Worm (Caenorhabditis elegans): ENCODE measurements around the gene F44E5.17.

Gene F44E5.17

DNA sequence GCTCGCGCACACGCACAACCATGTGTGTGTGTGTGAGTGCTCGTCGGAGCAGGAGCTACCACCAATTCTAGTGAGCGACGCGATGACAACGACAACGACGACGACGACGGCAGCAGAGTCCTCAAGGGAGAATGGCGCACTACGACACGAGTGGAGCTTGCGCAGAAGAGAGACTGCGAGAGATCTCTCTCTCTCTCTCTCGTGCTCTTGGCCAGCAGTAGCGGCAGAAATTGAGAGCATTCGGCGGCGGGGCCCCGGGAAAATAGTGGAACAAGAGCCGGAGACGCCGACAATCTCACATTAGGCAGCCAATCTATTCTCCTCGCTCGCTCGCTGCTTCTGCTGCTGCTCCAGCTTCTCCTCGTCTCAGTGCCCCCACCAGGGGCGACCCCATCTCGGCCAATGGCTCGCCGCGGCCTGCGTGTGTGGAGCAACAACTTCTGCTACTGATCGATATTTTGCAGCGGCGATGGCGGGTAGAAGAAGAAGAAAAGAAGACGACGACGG, 1.6 kb downstream of the F44E5.17 start (continued):
- peak in 1 of 3 experiments; percentile 7 for TF ChIP-seq dpl-1 (GFP tag; optimal IDR thresholded peaks at IDR 0.05)
- peak; percentile 74 for TF ChIP-seq pax-3 (tag; optimal IDR thresholded peaks at IDR 0.05)
- peak; percentile 46 for TF ChIP-seq irx-1 (tag; optimal IDR thresholded peaks at IDR 0.05)
- TF ChIP-seq jun-1 (tag; optimal IDR thresholded peaks at IDR 0.05) = peak; percentile 43
- TF ChIP-seq dsc-1 (tag; optimal IDR thresholded peaks at IDR 0.05) = peak; percentile 71

ce11 chrII:11742320-11742719, 6.1 kb downstream of the F44E5.17 start:
- TF ChIP-seq skn-1 (tag; optimal IDR thresholded peaks at IDR 0.05) (no peak), nhr-237 (tag; optimal IDR thresholded peaks at IDR 0.05) (no peak), pqm-1 (tag; optimal IDR thresholded peaks at IDR 0.05) (no peak), pag-3 (tag; optimal IDR thresholded peaks at IDR 0.05; ENCODE audit: borderline replicate concordance, insufficient read depth) (no peak), rnt-1 (tag; optimal IDR thresholded peaks at IDR 0.05) (no peak), zag-1 (tag; optimal IDR thresholded peaks at IDR 0.05) (no peak), egl-27 (tag; optimal IDR thresholded peaks at IDR 0.05) (no peak), fkh-10 (GFP tag; optimal IDR thresholded peaks at IDR 0.05) (no peak), sup-37 (GFP tag; optimal IDR thresholded peaks at IDR 0.05) (no peak), ceh-63 (GFP tag; optimal IDR thresholded peaks at IDR 0.05) (no peak), lir-3 (tag; optimal IDR thresholded peaks at IDR 0.05; ENCODE audit: poor library complexity) (no peak), fkh-8 (tag; optimal IDR thresholded peaks at IDR 0.05) (no peak)

DNA sequence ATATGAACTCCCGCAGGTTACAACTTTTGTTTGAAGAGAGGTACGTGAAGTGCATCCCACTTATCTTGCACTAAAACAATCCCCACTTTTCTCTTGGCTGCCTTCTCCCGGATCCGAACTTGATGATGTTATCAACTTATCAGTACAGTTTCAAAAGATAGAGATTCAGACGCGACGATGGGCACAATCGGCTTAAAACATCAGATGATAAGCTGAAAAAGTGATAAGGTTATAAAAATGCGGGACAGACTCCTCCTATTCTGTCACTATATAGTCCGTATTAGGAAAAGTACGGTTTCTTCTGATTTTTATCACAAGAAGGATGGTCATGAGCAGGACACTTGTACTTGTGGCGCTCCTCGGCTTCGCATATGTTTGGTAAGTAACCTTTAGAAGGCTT, 9.2 kb downstream of the F44E5.17 start, which contains the start of gene ctsa-1.2:
Gene ctsa-1.2 (plus strand): TSS at position 160 of the 400 bp plus-strand sequence.
- TF ChIP-seq ceh-63 (GFP tag; optimal IDR thresholded peaks at IDR 0.05) (no peak), lin-35 (GFP tag; optimal IDR thresholded peaks at IDR 0.05) (peak in 1 of 2 experiments; percentile 5), elt-2 (tag; optimal IDR thresholded peaks at IDR 0.05) (peak; percentile 92)

- no peak for TF ChIP-seq zip-4 (GFP tag; optimal IDR thresholded peaks at IDR 0.05)
- no peak for TF ChIP-seq nhr-84 (tag; optimal IDR thresholded peaks at IDR 0.05)
- TF ChIP-seq ztf-11 (tag; optimal IDR thresholded peaks at IDR 0.05) = no peak
- TF ChIP-seq lin-13 (GFP tag; optimal IDR thresholded peaks at IDR 0.05) = no peak
- peak; percentile 22 for TF ChIP-seq swsn-7 (tag; optimal IDR thresholded peaks at IDR 0.05)
- no peak for TF ChIP-seq jun-1 (tag; optimal IDR thresholded peaks at IDR 0.05)
- peak; percentile 74 for TF ChIP-seq nhr-20 (tag; optimal IDR thresholded peaks at IDR 0.05)
- TF ChIP-seq dpl-1 (GFP tag; optimal IDR thresholded peaks at IDR 0.05) = peak in 1 of 3 experiments; percentile 30
- peak; percentile 41 to 53 for TF ChIP-seq lsy-2 (tag; optimal IDR thresholded peaks at IDR 0.05)
- TF ChIP-seq nhr-71 (tag; optimal IDR thresholded peaks at IDR 0.05) = peak; percentile 74
- peak in 4 of 6 experiments; percentile 9 to 75 (median 52) for TF ChIP-seq elt-3 (tag; optimal IDR thresholded peaks at IDR 0.05)
- peak; percentile 20 for TF ChIP-seq xbp-1 (tag; optimal IDR thresholded peaks at IDR 0.05)
- no peak for TF ChIP-seq nhr-12 (tag; optimal IDR thresholded peaks at IDR 0.05)
- no peak for TF ChIP-seq nhr-11 (tag; optimal IDR thresholded peaks at IDR 0.05)
- no peak for TF ChIP-seq aha-1 (tag; optimal IDR thresholded peaks at IDR 0.05)
- TF ChIP-seq mef-2 (tag; optimal IDR thresholded peaks at IDR 0.05) = no peak
- no peak for TF ChIP-seq efl-3 (GFP tag; optimal IDR thresholded peaks at IDR 0.05)
- TF ChIP-seq fkh-10 (GFP tag; optimal IDR thresholded peaks at IDR 0.05) = no peak
- TF ChIP-seq nhr-90 (tag; optimal IDR thresholded peaks at IDR 0.05; ENCODE audit: poor library complexity) = peak; percentile 62
- TF ChIP-seq egl-13 (tag; optimal IDR thresholded peaks at IDR 0.05) = no peak
- TF ChIP-seq zag-1 (tag; optimal IDR thresholded peaks at IDR 0.05) = no peak
- peak; percentile 5 to 33 for TF ChIP-seq efl-1 (optimal IDR thresholded peaks at IDR 0.05)
- peak in 1 of 2 experiments; percentile 91 for TF ChIP-seq efl-1 (GFP tag; optimal IDR thresholded peaks at IDR 0.05 in 1 of 2)
- no peak for TF ChIP-seq pax-3 (tag; optimal IDR thresholded peaks at IDR 0.05)
- peak; percentile 23 for TF ChIP-seq lir-3 (tag; optimal IDR thresholded peaks at IDR 0.05; ENCODE audit: poor library complexity)
- no peak for TF ChIP-seq pag-3 (tag; optimal IDR thresholded peaks at IDR 0.05; ENCODE audit: borderline replicate concordance, insufficient read depth)
- no peak for TF ChIP-seq mab-9 (GFP tag; IDR thresholded peaks at IDR 0.05)
- TF ChIP-seq ztf-4 (tag; optimal IDR thresholded peaks at IDR 0.05) = peak; percentile 69
- TF ChIP-seq ceh-8 (GFP tag; optimal IDR thresholded peaks at IDR 0.05) = no peak
- TF ChIP-seq ceh-82 (tag; optimal IDR thresholded peaks at IDR 0.05) = no peak
- peak; percentile 96 for TF ChIP-seq grh-1 (GFP tag; IDR thresholded peaks at IDR 0.05)
- TF ChIP-seq pqm-1 (tag; optimal IDR thresholded peaks at IDR 0.05) = no peak
- TF ChIP-seq hlh-4 (tag; optimal IDR thresholded peaks at IDR 0.05) = no peak
- no peak for TF ChIP-seq fkh-8 (tag; optimal IDR thresholded peaks at IDR 0.05)
Observed at ce11 chrII:11737347-11737746, 11.0 kb downstream of the F44E5.17 start.

All from whole organism, L1 larva.